Worm (Caenorhabditis elegans) whole organism, mixed stage, embryonic: ENCODE measurements around the gene del-6.

Experiments
- M03D4.4 ChIP-seq: sonication (generic microtip); optimal IDR thresholded peaks from 2 replicates; lab custom pipeline; 2017; ENCODE audit warnings: mild to moderate bottlenecking, missing genetic modification characterization, missing compliant biosample characterization
- bed-3 ChIP-seq: fragments of 200-800 bp; sonication (Bioruptor generic); optimal IDR thresholded peaks from 3 replicates; lab custom pipeline; 2018; ENCODE audit warnings: mild to moderate bottlenecking, missing genetic modification characterization, moderate library complexity, missing compliant biosample characterization
- blmp-1 ChIP-seq: fragments of 150-350 bp; optimal IDR thresholded peaks from 2 replicates; lab custom pipeline; 2014; ENCODE audit warnings: missing biosample characterization, missing genetic modification characterization
- ceh-39 ChIP-seq: fragments of 150-350 bp; optimal IDR thresholded peaks from 2 replicates; lab custom pipeline; 2014; ENCODE audit warnings: missing biosample characterization, missing genetic modification characterization
- ceh-43 ChIP-seq: fragments of 200-800 bp; sonication (Bioruptor generic); optimal IDR thresholded peaks from 2 replicates; lab custom pipeline; 2018; ENCODE audit warnings: mild to moderate bottlenecking, missing genetic modification characterization, moderate library complexity, missing compliant biosample characterization
- ceh-83 ChIP-seq: fragments of 200-800 bp; sonication (Bioruptor generic); optimal IDR thresholded peaks from 2 replicates; lab custom pipeline; 2018; ENCODE audit warnings: mild to moderate bottlenecking, missing genetic modification characterization, missing compliant biosample characterization
- ces-1 ChIP-seq: fragments of 150-350 bp; optimal IDR thresholded peaks from 2 replicates; lab custom pipeline; 2014; ENCODE audit warnings: missing biosample characterization, missing genetic modification reagents, missing genetic modification characterization
- cnd-1 ChIP-seq: fragments of 200-800 bp; sonication (Bioruptor generic); optimal IDR thresholded peaks from 2 replicates; lab custom pipeline; 2018; ENCODE audit warnings: mild to moderate bottlenecking, missing genetic modification characterization, missing compliant biosample characterization
- drap-1 ChIP-seq: fragments of 200-800 bp; sonication (Bioruptor generic); optimal IDR thresholded peaks from 3 replicates; lab custom pipeline; 2018; ENCODE audit warnings: mild to moderate bottlenecking, missing genetic modification characterization, missing compliant biosample characterization
- elt-1 ChIP-seq: sonication (generic microtip); optimal IDR thresholded peaks from 2 replicates; lab custom pipeline; 2017; ENCODE audit warnings: missing genetic modification characterization, mild to moderate bottlenecking, missing compliant biosample characterization, antibody characterized with exemption, moderate library complexity, borderline replicate concordance; ENCODE audit not compliant: insufficient read depth
- elt-3 ChIP-seq: fragments of 150-350 bp; optimal IDR thresholded peaks from 2 replicates; lab custom pipeline; 2014; ENCODE audit warnings: missing biosample characterization, missing genetic modification characterization
- flh-1 ChIP-seq: fragments of 200-800 bp; sonication (Bioruptor generic); optimal IDR thresholded peaks from 2 replicates; lab custom pipeline; 2018; ENCODE audit warnings: mild to moderate bottlenecking, missing genetic modification characterization, moderate library complexity, missing compliant biosample characterization
- ham-2 ChIP-seq: fragments of 200-800 bp; sonication (Bioruptor generic); optimal IDR thresholded peaks from 2 replicates; lab custom pipeline; 2018; ENCODE audit warnings: mild to moderate bottlenecking, missing genetic modification characterization, missing compliant biosample characterization
- hlh-1 ChIP-seq: fragments of 150-350 bp; optimal IDR thresholded peaks from 2 replicates; lab custom pipeline; 2014; ENCODE audit warnings: missing biosample characterization, missing genetic modification reagents, missing genetic modification characterization
- lin-13 ChIP-seq: fragments of 150-350 bp; optimal IDR thresholded peaks from 2 replicates; lab custom pipeline; 2014; ENCODE audit warnings: missing biosample characterization, missing genetic modification characterization
- lin-32 ChIP-seq: fragments of 200-800 bp; sonication (Bioruptor generic); optimal IDR thresholded peaks from 2 replicates; lab custom pipeline; 2018; ENCODE audit warnings: mild to moderate bottlenecking, missing genetic modification characterization, missing compliant biosample characterization
- lsy-2 ChIP-seq: fragments of 150-350 bp; optimal IDR thresholded peaks from 2 replicates; lab custom pipeline; 2014; ENCODE audit warnings: missing biosample characterization, missing genetic modification characterization
- mab-5 ChIP-seq: fragments of 150-350 bp; optimal IDR thresholded peaks from 2 replicates; lab custom pipeline; 2014; ENCODE audit warnings: missing biosample characterization, missing genetic modification characterization
- mep-1 ChIP-seq: fragments of 150-350 bp; optimal IDR thresholded peaks from 2 replicates; lab custom pipeline; 2017; ENCODE audit warnings: missing biosample characterization, missing genetic modification reagents, missing genetic modification characterization, inconsistent platforms
- mls-2 ChIP-seq: sonication (generic microtip); optimal IDR thresholded peaks from 2 replicates; lab custom pipeline; 2016; ENCODE audit warnings: mild to moderate bottlenecking, missing genetic modification characterization, moderate library complexity, missing compliant biosample characterization
- nhr-12 ChIP-seq: fragments of 150-350 bp; optimal IDR thresholded peaks from 2 replicates; lab custom pipeline; 2014; ENCODE audit warnings: missing biosample characterization, missing genetic modification characterization
- nhr-2 ChIP-seq: fragments of 150-350 bp; optimal IDR thresholded peaks from 2 replicates; lab custom pipeline; 2014; ENCODE audit warnings: missing biosample characterization, missing genetic modification characterization
- nhr-237 ChIP-seq: fragments of 150-350 bp; optimal IDR thresholded peaks from 2 replicates; lab custom pipeline; 2014; ENCODE audit warnings: missing biosample characterization, missing genetic modification characterization
- nhr-28 ChIP-seq: fragments of 150-350 bp; optimal IDR thresholded peaks from 2 replicates; lab custom pipeline; 2014; ENCODE audit warnings: missing biosample characterization, missing genetic modification characterization
- nhr-76 ChIP-seq: sonication (generic microtip); optimal IDR thresholded peaks from 2 replicates; lab custom pipeline; 2017; ENCODE audit warnings: missing biosample characterization, missing genetic modification characterization
- pha-4 ChIP-seq: fragments of 150-350 bp; optimal IDR thresholded peaks from 2 replicates; lab custom pipeline; 2018; ENCODE audit warnings: missing biosample characterization, missing genetic modification reagents, missing genetic modification characterization
- sem-2 ChIP-seq: fragments of 200-800 bp; sonication (Bioruptor generic); optimal IDR thresholded peaks from 2 replicates; lab custom pipeline; 2018; ENCODE audit warnings: mild to moderate bottlenecking, missing genetic modification characterization, missing compliant biosample characterization
- snpc-4 ChIP-seq: fragments of 150-350 bp; optimal IDR thresholded peaks from 2 replicates; lab custom pipeline; 2014; ENCODE audit warnings: missing biosample characterization, missing genetic modification characterization
- sptf-1 ChIP-seq: sonication (generic microtip); optimal IDR thresholded peaks from 2 replicates; lab custom pipeline; 2017; ENCODE audit warnings: mild to moderate bottlenecking, missing genetic modification characterization, moderate library complexity, missing compliant biosample characterization
- tbx-8 ChIP-seq: fragments of 200-800 bp; sonication (Bioruptor generic); optimal IDR thresholded peaks from 2 replicates; lab custom pipeline; 2018; ENCODE audit warnings: mild to moderate bottlenecking, missing genetic modification characterization, moderate library complexity, missing compliant biosample characterization
- unc-120 ChIP-seq: sonication (generic microtip); optimal IDR thresholded peaks from 2 replicates; lab custom pipeline; 2017; ENCODE audit warnings: missing genetic modification characterization, missing compliant biosample characterization; ENCODE audit not compliant: poor library complexity, severe bottlenecking
- unc-39 ChIP-seq: fragments of 150-350 bp; optimal IDR thresholded peaks from 2 replicates; lab custom pipeline; 2014; ENCODE audit warnings: missing biosample characterization, missing genetic modification characterization
- unc-62 ChIP-seq: fragments of 150-350 bp; optimal IDR thresholded peaks from 2 replicates; lab custom pipeline; 2014; ENCODE audit warnings: missing biosample characterization, missing genetic modification reagents, missing genetic modification characterization
- zip-8 ChIP-seq: fragments of 150-350 bp; optimal IDR thresholded peaks from 2 replicates; lab custom pipeline; 2014; ENCODE audit warnings: missing biosample characterization, missing genetic modification characterization
- ztf-11 ChIP-seq: fragments of 150-350 bp; optimal IDR thresholded peaks from 2 replicates; lab custom pipeline; 2014; ENCODE audit warnings: missing biosample characterization, missing genetic modification characterization

Gene del-6

ce11 chrV:10535325-10535724, 37.4 kb upstream of the del-6 start:
- TF ChIP-seq sptf-1 (peak; percentile 6), elt-3 (tag; lab: Kevin White, UChicago) (no peak), ztf-11 (tag; lab: Kevin White, UChicago) (no peak), nhr-12 (tag; lab: Kevin White, UChicago) (no peak)

ce11 chrV:10536095-10536691, 36.5 kb upstream of the del-6 start, which contains the start of gene ppm-1.A:
Gene ppm-1.A (minus strand): TSS chrV:10536388.
- TF ChIP-seq mls-2 (tag; lab: Kevin White, UChicago) (no peak), hlh-1 (no peak), tbx-8 (no peak), ztf-11 (tag; lab: Kevin White, UChicago) (no peak), unc-120 (tag; lab: Kevin White, UChicago) (no peak), nhr-28 (tag; lab: Kevin White, UChicago) (no peak), lsy-2 (no peak), ceh-83 (GFP tag; lab: Kevin White, UChicago) (no peak), drap-1 (GFP tag; lab: Kevin White, UChicago) (no peak), elt-3 (tag; lab: Kevin White, UChicago) (no peak), nhr-76 (tag; lab: Kevin White, UChicago) (no peak), ceh-39 (tag; lab: Kevin White, UChicago) (no peak), bed-3 (GFP tag; lab: Kevin White, UChicago) (no peak), mab-5 (tag; lab: Kevin White, UChicago) (no peak), ceh-43 (no peak), snpc-4 (tag; lab: Kevin White, UChicago) (no peak), M03D4.4 (no peak), sem-2 (GFP tag; lab: Kevin White, UChicago) (no peak), blmp-1 (tag; lab: Kevin White, UChicago) (no peak)

DNA sequence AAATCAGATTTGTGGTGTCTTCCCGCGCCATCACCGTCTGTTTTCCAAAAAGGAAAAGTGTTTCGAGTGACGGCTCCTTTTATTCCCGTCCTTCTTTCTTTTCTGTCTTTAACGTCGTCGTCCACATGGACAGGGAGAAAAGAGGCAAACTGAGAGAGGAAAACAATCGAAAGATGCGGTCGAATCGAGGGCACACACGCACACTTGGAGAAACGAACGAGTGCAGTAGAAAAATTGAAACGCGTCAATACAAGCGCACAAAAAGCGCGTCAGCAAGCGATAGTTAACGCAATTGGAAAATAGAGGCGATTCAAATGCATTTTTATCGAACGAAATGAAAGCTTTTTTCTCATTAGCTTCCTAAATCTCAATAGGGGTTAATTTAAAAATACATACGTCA, 35.9 kb upstream of the del-6 start:
- TF ChIP-seq pha-4 (tag; lab: Kevin White, UChicago) (peak; percentile 72), ceh-43 (no peak), mls-2 (tag; lab: Kevin White, UChicago) (no peak), flh-1 (GFP tag; lab: Kevin White, UChicago) (no peak), hlh-1 (peak; percentile 58), unc-39 (tag; lab: Kevin White, UChicago) (no peak), nhr-28 (tag; lab: Kevin White, UChicago) (no peak), ceh-83 (GFP tag; lab: Kevin White, UChicago) (no peak), elt-3 (tag; lab: Kevin White, UChicago) (no peak), blmp-1 (tag; lab: Kevin White, UChicago) (no peak), ces-1 (GFP tag; lab: Kevin White, UChicago) (peak; percentile 93), cnd-1 (tag; lab: Kevin White, UChicago) (no peak), sptf-1 (peak; percentile 45), lin-13 (tag; lab: Kevin White, UChicago) (peak; percentile 67), zip-8 (tag; lab: Kevin White, UChicago) (no peak), snpc-4 (tag; lab: Kevin White, UChicago) (no peak), unc-120 (tag; lab: Kevin White, UChicago) (peak; percentile 28), drap-1 (GFP tag; lab: Kevin White, UChicago) (peak; percentile 36), unc-62 (GFP tag; lab: Kevin White, UChicago) (peak; percentile 6), nhr-2 (no peak), ceh-39 (tag; lab: Kevin White, UChicago) (peak; percentile 30), nhr-76 (tag; lab: Kevin White, UChicago) (no peak), ham-2 (GFP tag; lab: Kevin White, UChicago) (peak; percentile 34), nhr-12 (tag; lab: Kevin White, UChicago) (no peak), nhr-237 (peak; percentile 42), mep-1 (peak; percentile 82), M03D4.4 (peak; percentile 17), elt-1 (tag; lab: Kevin White, UChicago) (no peak), lin-32 (GFP tag; lab: Kevin White, UChicago) (no peak), lsy-2 (peak; percentile 78), mab-5 (tag; lab: Kevin White, UChicago) (no peak), bed-3 (GFP tag; lab: Kevin White, UChicago) (no peak), tbx-8 (no peak), ztf-11 (tag; lab: Kevin White, UChicago) (no peak), sem-2 (GFP tag; lab: Kevin White, UChicago) (no peak)
